Worm (Caenorhabditis elegans) whole organism, young adult: ENCODE results near the gene W01B6.3.

Experiments used
- F49E8.2 ChIP-seq: sonication (generic microtip); optimal IDR thresholded peaks from 3 replicates; lab custom pipeline; 2017; ENCODE audit warnings: missing genetic modification characterization, mild to moderate bottlenecking, missing compliant biosample characterization, antibody characterized with exemption, moderate library complexity; ENCODE audit not compliant: insufficient read depth
- aptf-3 ChIP-seq: fragments of 200-800 bp; sonication (Bioruptor generic); IDR thresholded peaks from 2 replicates; pipeline ENCODE4 v1.3.6; 2022; ENCODE audit warnings: missing genetic modification characterization, missing compliant biosample characterization
- ets-4 ChIP-seq: fragments of 200-800 bp; sonication (Bioruptor generic); optimal IDR thresholded peaks from 2 replicates; lab custom pipeline; 2018; ENCODE audit warnings: mild to moderate bottlenecking, missing genetic modification characterization, missing compliant biosample characterization
- hrde-1 ChIP-seq: sonication (generic microtip); optimal IDR thresholded peaks from 2 replicates; lab custom pipeline; 2016; ENCODE audit warnings: missing genetic modification characterization, mild to moderate bottlenecking, missing compliant biosample characterization, moderate library complexity, missing genotype, missing genetic modification reagents, borderline replicate concordance
- rcor-1 ChIP-seq: fragments of 200-800 bp; sonication (Bioruptor generic); IDR thresholded peaks from 2 replicates; pipeline ENCODE4 v1.3.6; 2022; ENCODE audit warnings: missing genetic modification reagents, missing genetic modification characterization, missing compliant biosample characterization
- unc-130 ChIP-seq: sonication (generic microtip); optimal IDR thresholded peaks from 2 replicates; lab custom pipeline; 2016; ENCODE audit warnings: missing genetic modification reagents, missing genetic modification characterization, missing compliant biosample characterization
- unc-62 ChIP-seq: fragments of 150-350 bp; optimal IDR thresholded peaks from 2 replicates; lab custom pipeline; 2014; ENCODE audit warnings: missing biosample characterization, missing genetic modification reagents, missing genetic modification characterization
- ztf-22 ChIP-seq: fragments of 200-800 bp; sonication (Bioruptor generic); optimal IDR thresholded peaks from 2 replicates; lab custom pipeline; 2018; ENCODE audit warnings: mild to moderate bottlenecking, missing genetic modification characterization, moderate library complexity, missing compliant biosample characterization

ce11 chrIV:10090358-10090757 is 17.9 kb upstream of the W01B6.3 start, which contains the start of gene ttbk-5:
- TF ChIP-seq hrde-1: no peak
- TF ChIP-seq F49E8.2 (tag; lab: Kevin White, UChicago): no peak
- no peak for TF ChIP-seq rcor-1
- TF ChIP-seq ets-4: no peak
- no peak for TF ChIP-seq aptf-3
- TF ChIP-seq unc-62 (GFP tag; lab: Kevin White, UChicago): no peak
- no peak for TF ChIP-seq ztf-22 (GFP tag; lab: Kevin White, UChicago)
- TF ChIP-seq unc-130 (GFP tag; lab: Kevin White, UChicago): no peak
